Worm (Caenorhabditis elegans): ENCODE data around the gene ubc-20.

DNA sequence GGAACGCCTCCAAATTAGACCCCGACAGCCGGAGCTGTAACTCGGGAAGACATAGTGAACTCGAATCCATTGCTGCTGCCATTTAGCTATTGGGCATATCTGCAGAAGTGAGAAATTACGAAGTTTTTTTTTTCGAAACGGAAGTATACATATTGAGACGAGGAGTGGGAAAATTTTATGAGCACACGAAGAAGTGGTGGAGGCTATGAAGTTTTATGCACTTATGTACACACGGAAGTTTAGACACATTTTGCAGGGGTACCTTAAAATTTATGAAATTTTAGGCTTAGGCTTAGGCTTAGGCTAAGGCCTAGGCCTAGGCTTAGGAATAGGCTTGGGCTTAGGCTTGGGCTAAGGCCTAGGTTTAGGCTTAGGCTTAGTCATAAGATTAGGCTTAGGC, 18.4 kb downstream of the ubc-20 start, which contains the start of gene W10C4.1:
- TF ChIP-seq ztf-4 (tag; optimal IDR thresholded peaks at IDR 0.05) (no peak), unc-62 (GFP tag; optimal IDR thresholded peaks at IDR 0.05) (no peak), ceh-82 (tag; optimal IDR thresholded peaks at IDR 0.05) (no peak), unc-39 (tag; optimal IDR thresholded peaks at IDR 0.05) (no peak), lsy-2 (tag; optimal IDR thresholded peaks at IDR 0.05) (no peak), snpc-4 (tag; optimal IDR thresholded peaks at IDR 0.05) (no peak), nhr-10 (tag; optimal IDR thresholded peaks at IDR 0.05) (no peak), dmd-4 (tag; optimal IDR thresholded peaks at IDR 0.05) (no peak), nhr-77 (tag; optimal IDR thresholded peaks at IDR 0.05) (no peak), nhr-25 (tag; optimal IDR thresholded peaks at IDR 0.05) (no peak), blmp-1 (tag; optimal IDR thresholded peaks at IDR 0.05; ENCODE audit: insufficient read depth) (no peak), mab-5 (tag; optimal IDR thresholded peaks at IDR 0.05) (no peak), ama-1 (optimal IDR thresholded peaks at IDR 0.05) (no peak)
